Worm (Caenorhabditis elegans): ENCODE data around the gene abu-10.

ce11 chrX:3828598-3829204 lies 30.7 kb downstream of the abu-10 start:
- no peak for TF ChIP-seq flt-1 (GFP tag; IDR thresholded peaks at IDR 0.05)
- TF ChIP-seq sea-1 (GFP tag; conservative IDR thresholded peaks at IDR 0.05), result no peak
- TF ChIP-seq ets-7 (tag; optimal IDR thresholded peaks at IDR 0.05), result no peak
